Fruit fly (Drosophila melanogaster): Measurements from ENCODE around the gene Polr2L.

Gene Polr2L

DNA sequence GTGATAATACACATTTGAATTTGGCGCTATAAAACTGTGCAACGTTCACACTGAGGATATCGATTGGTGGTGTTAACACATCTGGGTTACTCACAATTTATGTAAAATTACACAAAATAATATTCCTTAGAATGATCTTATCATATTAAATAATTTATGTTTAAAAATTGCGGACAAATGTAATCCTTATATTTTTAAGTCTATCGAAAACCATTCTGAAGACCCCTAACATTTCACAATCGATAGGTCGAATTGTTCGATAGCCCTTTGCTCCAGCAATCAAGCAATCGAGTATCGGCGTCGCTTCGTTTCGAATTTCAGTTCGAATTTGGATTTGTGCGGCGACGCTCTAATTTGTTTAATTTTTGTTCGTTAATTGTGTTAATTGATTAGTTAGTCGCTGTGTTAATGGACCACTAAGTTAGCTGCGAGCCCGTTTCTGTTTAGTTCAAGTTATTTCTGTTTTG, 36.3 kb downstream of the Polr2L start, which contains the start of gene asp (continued):
- no peak for TF ChIP-seq Meics (GFP tag; optimal IDR thresholded peaks at IDR 0.05)
- no peak for TF ChIP-seq CG7556 (GFP tag; optimal IDR thresholded peaks at IDR 0.05)
- no peak for TF ChIP-seq CG11695 (GFP tag; IDR thresholded peaks at IDR 0.05)
- no peak for TF ChIP-seq CG6765 (GFP tag; optimal IDR thresholded peaks at IDR 0.05)
- TF ChIP-seq bigmax (GFP tag; optimal IDR thresholded peaks at IDR 0.05): peak; percentile 65
- TF ChIP-seq Abd-B (GFP tag; optimal IDR thresholded peaks at IDR 0.05): peak; percentile 26
- no peak for TF ChIP-seq CG16815 (GFP tag; optimal IDR thresholded peaks at IDR 0.05)
- TF ChIP-seq CG6791 (GFP tag; IDR thresholded peaks at IDR 0.05; ENCODE audit: partially characterized antibody): peak; percentile 87
- no peak for TF ChIP-seq gro (GFP tag; optimal IDR thresholded peaks at IDR 0.05)
- TF ChIP-seq CG2875 (GFP tag; optimal IDR thresholded peaks at IDR 0.05): no peak
- peak; percentile 35 for TF ChIP-seq Blimp-1 (GFP tag; optimal IDR thresholded peaks at IDR 0.05)
- TF ChIP-seq prd (optimal IDR thresholded peaks at IDR 0.05): no peak
- peak; percentile 28; the same call in 1 of the 3 replicates for TF ChIP-seq prd (GFP tag; IDR thresholded peaks at IDR 0.05)
- no peak for TF ChIP-seq Optix (GFP tag; IDR thresholded peaks at IDR 0.05)
- TF ChIP-seq sob (GFP tag; IDR thresholded peaks at IDR 0.05): 0 out of 2 replicates have a peak, but pooled peaks have one; percentile 21
- peak; percentile 5 for TF ChIP-seq ind (GFP tag; optimal IDR thresholded peaks at IDR 0.05)
- TF ChIP-seq Myb (GFP tag; optimal IDR thresholded peaks at IDR 0.05): peak; percentile 68
- TF ChIP-seq CG16863 (GFP tag; optimal IDR thresholded peaks at IDR 0.05): no peak
- no peak for TF ChIP-seq CG1792 (GFP tag; optimal IDR thresholded peaks at IDR 0.05)
- no peak for TF ChIP-seq CG12236 (GFP tag; optimal IDR thresholded peaks at IDR 0.05)
- TF ChIP-seq CG7987 (GFP tag; optimal IDR thresholded peaks at IDR 0.05): no peak
- TF ChIP-seq phol (tag; optimal IDR thresholded peaks at IDR 0.05): peak; percentile 57
- peak; percentile 67 for TF ChIP-seq row (GFP tag; IDR thresholded peaks at IDR 0.05)
- peak; percentile 29 for TF ChIP-seq gfzf (GFP tag; optimal IDR thresholded peaks at IDR 0.05)
- TF ChIP-seq lov (optimal IDR thresholded peaks at IDR 0.05): no peak
- TF ChIP-seq lov (GFP tag; IDR thresholded peaks at IDR 0.05): no peak
- peak; percentile 54 for TF ChIP-seq zen2 (GFP tag; IDR thresholded peaks at IDR 0.05; ENCODE audit: partially characterized antibody)
- TF ChIP-seq tio (GFP tag; optimal IDR thresholded peaks at IDR 0.05): no peak
- TF ChIP-seq z (GFP tag; IDR thresholded peaks at IDR 0.05): no peak
- TF ChIP-seq Dip3 (GFP tag; optimal IDR thresholded peaks at IDR 0.05): no peak
- peak; percentile 94 for TF ChIP-seq CG14860 (GFP tag; IDR thresholded peaks at IDR 0.05; ENCODE audit: partially characterized antibody)
- TF ChIP-seq fru (optimal IDR thresholded peaks at IDR 0.05): no peak
- TF ChIP-seq CG4360 (GFP tag; IDR thresholded peaks at IDR 0.05): no peak
- TF ChIP-seq CG7786 (GFP tag; optimal IDR thresholded peaks at IDR 0.05): no peak
- peak; percentile 21; the same call in 1 of the 3 replicates for TF ChIP-seq tgo (GFP tag; IDR thresholded peaks at IDR 0.05)
- TF ChIP-seq CG12391 (tag; optimal IDR thresholded peaks at IDR 0.05): peak; percentile 61
- TF ChIP-seq Rx (GFP tag; IDR thresholded peaks at IDR 0.05): no peak
- peak; percentile 30 for TF ChIP-seq Hr3 (GFP tag; optimal IDR thresholded peaks at IDR 0.05)
- TF ChIP-seq CG42726 (GFP tag; IDR thresholded peaks at IDR 0.05; ENCODE audit: partially characterized antibody): peak; percentile 64; the same call in 1 of the 2 replicates
- TF ChIP-seq Med (GFP tag): peak; percentile 33
- TF ChIP-seq Hr78 (GFP tag; optimal IDR thresholded peaks at IDR 0.05): no peak
- TF ChIP-seq Oli (tag; optimal IDR thresholded peaks at IDR 0.05): no peak
- no peak for TF ChIP-seq btn (GFP tag; optimal IDR thresholded peaks at IDR 0.05)
- no peak for TF ChIP-seq CG11723 (GFP tag; optimal IDR thresholded peaks at IDR 0.05)
- TF ChIP-seq Poxn (GFP tag; IDR thresholded peaks at IDR 0.05): no peak
- TF ChIP-seq nau (GFP tag; optimal IDR thresholded peaks at IDR 0.05): no peak
- no peak for TF ChIP-seq cas (GFP tag; IDR thresholded peaks at IDR 0.05)
- no peak for TF ChIP-seq CG31365 (tag; optimal IDR thresholded peaks at IDR 0.05)
- TF ChIP-seq luna (GFP tag; optimal IDR thresholded peaks at IDR 0.05): no peak
- peak; percentile 67 for TF ChIP-seq Sry-δ (GFP tag; optimal IDR thresholded peaks at IDR 0.05)
- TF ChIP-seq Dll (GFP tag; IDR thresholded peaks at IDR 0.05; ENCODE audit: partially characterized antibody): peak; percentile 93

Measured in whole organism, embryonic.